Fruit fly (Drosophila melanogaster) whole organism, embryonic: ENCODE results near the gene ab.

ENCODE experiments used
- CG10274 ChIP-seq: fragments of 200-800 bp; sonication (Bioruptor generic); optimal IDR thresholded peaks from 3 replicates; lab custom pipeline; 2017; ENCODE audit warnings: missing biosample characterization, mild to moderate bottlenecking, missing genetic modification characterization
- CG10565 ChIP-seq: fragments of 200-800 bp; sonication (Bioruptor generic); optimal IDR thresholded peaks from 3 replicates; lab custom pipeline; 2016; ENCODE audit warnings: missing biosample characterization, mild to moderate bottlenecking, missing genetic modification characterization
- CG11247 ChIP-seq: fragments of 200-800 bp; sonication (Bioruptor generic); IDR thresholded peaks from 2 replicates; pipeline ENCODE4 v1.3.6; 2022; ENCODE audit warnings: missing biosample characterization, missing genetic modification characterization
- CG11560 ChIP-seq: fragments of 200-800 bp; sonication (Bioruptor generic); IDR thresholded peaks from 3 replicates; pipeline ENCODE4 v1.3.6; 2022; ENCODE audit warnings: missing biosample characterization, missing genetic modification characterization
- CG13287 ChIP-seq: fragments of 200-800 bp; sonication (Bioruptor generic); IDR thresholded peaks from 2 replicates; pipeline ENCODE4 v1.3.6; 2022; ENCODE audit warnings: missing biosample characterization, missing genetic modification characterization; ENCODE audit not compliant: partially characterized antibody
- CG13296 ChIP-seq: fragments of 200-800 bp; sonication (Bioruptor generic); optimal IDR thresholded peaks from 3 replicates; lab custom pipeline; 2018; ENCODE audit warnings: missing biosample characterization, mild to moderate bottlenecking, missing genetic modification characterization
- CG14050 ChIP-seq: fragments of 200-800 bp; sonication (Bioruptor generic); IDR thresholded peaks from 3 replicates; pipeline ENCODE4 v1.3.6; 2022; ENCODE audit warnings: missing biosample characterization, missing genetic modification characterization
- CG15514 ChIP-seq: fragments of 200-800 bp; sonication (Bioruptor generic); optimal IDR thresholded peaks from 3 replicates; lab custom pipeline; 2017; ENCODE audit warnings: missing biosample characterization, missing genetic modification characterization, mild to moderate bottlenecking, moderate library complexity, missing genetic modification reagents
- CG16779 ChIP-seq: fragments of 200-800 bp; sonication (Bioruptor generic); IDR thresholded peaks from 2 replicates; pipeline ENCODE4 v1.3.6; 2022; ENCODE audit warnings: missing biosample characterization, missing genetic modification characterization
- CG17359 ChIP-seq: fragments of 200-800 bp; sonication (Bioruptor generic); optimal IDR thresholded peaks from 3 replicates; lab custom pipeline; 2018; ENCODE audit warnings: missing biosample characterization, mild to moderate bottlenecking, missing genetic modification characterization, moderate library complexity
- CG18011 ChIP-seq: fragments of 200-800 bp; sonication (Bioruptor generic); optimal IDR thresholded peaks from 2 replicates; lab custom pipeline; 2017; ENCODE audit warnings: missing biosample characterization, missing genetic modification characterization, mild to moderate bottlenecking, moderate library complexity, missing genotype
- CG2875 ChIP-seq: fragments of 200-800 bp; sonication (Bioruptor generic); optimal IDR thresholded peaks from 2 replicates; lab custom pipeline; 2017; ENCODE audit warnings: missing biosample characterization, mild to moderate bottlenecking, missing genetic modification characterization, missing genetic modification reagents
- CG34422 ChIP-seq: fragments of 200-800 bp; sonication (Bioruptor generic); IDR thresholded peaks from 3 replicates; pipeline ENCODE4 v1.3.6; 2022; ENCODE audit warnings: missing biosample characterization, missing genetic modification characterization
- CG4282 ChIP-seq: fragments of 200-800 bp; sonication (Bioruptor generic); optimal IDR thresholded peaks from 2 replicates; lab custom pipeline; 2016; ENCODE audit warnings: missing biosample characterization, missing genetic modification characterization
- CG4360 ChIP-seq: fragments of 200-800 bp; sonication (Bioruptor generic); IDR thresholded peaks from 2 replicates; pipeline ENCODE4 v1.3.6; 2022; ENCODE audit warnings: missing biosample characterization, missing genetic modification characterization
- CG6175 ChIP-seq: fragments of 200-800 bp; sonication (Bioruptor generic); IDR thresholded peaks from 3 replicates; pipeline ENCODE4 v1.3.6; 2022; ENCODE audit warnings: missing biosample characterization, missing genetic modification characterization
- CG6654 ChIP-seq: fragments of 200-800 bp; sonication (Bioruptor generic); optimal IDR thresholded peaks from 2 replicates; lab custom pipeline; 2017; ENCODE audit warnings: missing biosample characterization, mild to moderate bottlenecking, missing genetic modification characterization
- CoRest ChIP-seq: fragments of 200-800 bp; sonication (Bioruptor generic); optimal IDR thresholded peaks from 3 replicates; lab custom pipeline; 2018; ENCODE audit warnings: missing biosample characterization, mild to moderate bottlenecking, missing genetic modification characterization, moderate library complexity
- CrebB ChIP-seq: fragments of 200-800 bp; sonication (Bioruptor generic); optimal IDR thresholded peaks from 3 replicates; lab custom pipeline; 2018; ENCODE audit warnings: missing biosample characterization, mild to moderate bottlenecking, missing genetic modification characterization
- HLH3B ChIP-seq: fragments of 200-800 bp; sonication (Bioruptor generic); IDR thresholded peaks from 2 replicates; pipeline ENCODE4 v1.3.6; 2022; ENCODE audit warnings: missing biosample characterization, missing genetic modification characterization
- Hey ChIP-seq: fragments of 200-800 bp; sonication (Bioruptor generic); optimal IDR thresholded peaks from 3 replicates; lab custom pipeline; 2018; ENCODE audit warnings: missing biosample characterization, mild to moderate bottlenecking, missing genetic modification characterization
- Kr ChIP-seq: fragments of 200-800 bp; sonication (Bioruptor generic); optimal IDR thresholded peaks from 2 replicates; lab custom pipeline; 2017; ENCODE audit warnings: missing biosample characterization, mild to moderate bottlenecking, missing genetic modification characterization
- Lpt ChIP-seq: fragments of >200 bp; optimal IDR thresholded peaks from 2 replicates; lab custom pipeline; 2018; ENCODE audit warnings: missing biosample characterization, missing genetic modification characterization
- Neu2 ChIP-seq: fragments of 200-800 bp; sonication (Bioruptor generic); optimal IDR thresholded peaks from 3 replicates; lab custom pipeline; 2016; ENCODE audit warnings: missing biosample characterization, missing genetic modification characterization, borderline replicate concordance
- Nf-YB ChIP-seq: fragments of 200-800 bp; sonication (Bioruptor generic); optimal IDR thresholded peaks from 3 replicates; lab custom pipeline; 2019; ENCODE audit warnings: missing biosample characterization, mild to moderate bottlenecking, missing genetic modification characterization, moderate library complexity
- Ravus ChIP-seq: fragments of 200-800 bp; sonication (Bioruptor generic); IDR thresholded peaks from 2 replicates; pipeline ENCODE4 v1.3.6; 2022; ENCODE audit warnings: missing biosample characterization, missing genetic modification characterization
- Sin3A ChIP-seq: fragments of >200 bp; optimal IDR thresholded peaks from 2 replicates; lab custom pipeline; 2018
- Sox100B ChIP-seq: fragments of 200-800 bp; sonication (Bioruptor generic); optimal IDR thresholded peaks from 3 replicates; lab custom pipeline; 2018; ENCODE audit warnings: missing biosample characterization, mild to moderate bottlenecking, missing genetic modification characterization
- Vsx1 ChIP-seq: fragments of 200-800 bp; sonication (Bioruptor generic); optimal IDR thresholded peaks from 2 replicates; lab custom pipeline; 2017; ENCODE audit warnings: missing biosample characterization, mild to moderate bottlenecking, missing genetic modification characterization, missing genetic modification reagents
- ac ChIP-seq: fragments of 200-800 bp; sonication (Bioruptor generic); optimal IDR thresholded peaks from 3 replicates; lab custom pipeline; 2017; ENCODE audit warnings: missing biosample characterization, mild to moderate bottlenecking, missing genetic modification characterization
- az2 ChIP-seq: fragments of 200-800 bp; sonication (Bioruptor generic); optimal IDR thresholded peaks from 3 replicates; lab custom pipeline; 2016; ENCODE audit warnings: missing biosample characterization, missing genetic modification characterization
- bbx ChIP-seq: fragments of 200-800 bp; sonication (Bioruptor generic); IDR thresholded peaks from 2 replicates; pipeline ENCODE4 v1.3.6; 2022; ENCODE audit warnings: missing biosample characterization, missing genetic modification characterization; ENCODE audit not compliant: partially characterized antibody
- bsh ChIP-seq, 2 experiments: fragments of 200-800 bp; sonication (Bioruptor generic); optimal IDR thresholded peaks; 2 replicates each; lab custom pipeline; 2017 to 2018; ENCODE audit warnings: mild to moderate bottlenecking in 2 of 2, missing biosample characterization in 2 of 2, missing genetic modification characterization in 2 of 2, moderate library complexity in 1 of 2
- caup ChIP-seq: fragments of 200-800 bp; sonication (Bioruptor generic); optimal IDR thresholded peaks from 3 replicates; lab custom pipeline; 2017; ENCODE audit warnings: missing biosample characterization, mild to moderate bottlenecking, missing genetic modification characterization, moderate library complexity; ENCODE audit not compliant: severe bottlenecking
- cwo ChIP-seq: fragments of 200-800 bp; sonication (Bioruptor generic); optimal IDR thresholded peaks from 3 replicates; lab custom pipeline; 2017; ENCODE audit warnings: missing biosample characterization, missing genetic modification characterization, mild to moderate bottlenecking, moderate library complexity, missing genetic modification reagents
- fd96Cb ChIP-seq: fragments of 200-800 bp; sonication (Bioruptor generic); optimal IDR thresholded peaks from 2 replicates; lab custom pipeline; 2018; ENCODE audit warnings: missing biosample characterization, mild to moderate bottlenecking, missing genetic modification characterization, moderate library complexity
- her ChIP-seq: fragments of 200-800 bp; sonication (Bioruptor generic); optimal IDR thresholded peaks from 2 replicates; lab custom pipeline; 2016; ENCODE audit warnings: missing biosample characterization, missing genetic modification characterization
- mam ChIP-seq: fragments of 200-800 bp; sonication (Bioruptor generic); optimal IDR thresholded peaks from 3 replicates; lab custom pipeline; 2016; ENCODE audit warnings: missing biosample characterization, missing genetic modification characterization
- nerfin-2 ChIP-seq: fragments of 200-800 bp; sonication (Bioruptor generic); IDR thresholded peaks from 2 replicates; pipeline ENCODE4 v1.3.6; 2022; ENCODE audit warnings: missing biosample characterization, missing genetic modification characterization; ENCODE audit not compliant: partially characterized antibody
- oc ChIP-seq: fragments of 200-800 bp; sonication (Bioruptor generic); optimal IDR thresholded peaks from 2 replicates; lab custom pipeline; 2018; ENCODE audit warnings: missing biosample characterization, mild to moderate bottlenecking, missing genetic modification characterization, moderate library complexity
- otp ChIP-seq: fragments of 200-800 bp; sonication (Bioruptor generic); IDR thresholded peaks from 3 replicates; pipeline ENCODE4, ENCODE4 v1.3.6; 2022; ENCODE audit warnings: missing biosample characterization, missing genetic modification characterization
- pita ChIP-seq: fragments of 200-800 bp; sonication (Bioruptor generic); optimal IDR thresholded peaks from 2 replicates; lab custom pipeline; 2017; ENCODE audit warnings: missing biosample characterization, mild to moderate bottlenecking, missing genetic modification characterization
- pnt ChIP-seq: fragments of 200-800 bp; sonication (Bioruptor generic); optimal IDR thresholded peaks from 3 replicates; lab custom pipeline; 2016; ENCODE audit warnings: missing biosample characterization, missing genetic modification characterization
- prd ChIP-seq, 3 experiments: fragments of >200 bp in 2 of 3; fragments of 200-800 bp in 1 of 3; sonication (Bioruptor generic) in 1 of 3; optimal IDR thresholded peaks in 2 of 3; IDR thresholded peaks in 1 of 3; 2 replicates in 2 of 3; 3 replicates in 1 of 3; pipeline versions ENCODE4 v1.3.6 to Lab custom; 2017 to 2022; ENCODE audit warnings: missing biosample characterization in 1 of 3, missing genetic modification characterization in 1 of 3
- pzg ChIP-seq: fragments of 200-800 bp; sonication (Bioruptor generic); optimal IDR thresholded peaks from 3 replicates; lab custom pipeline; 2018; ENCODE audit warnings: missing biosample characterization, mild to moderate bottlenecking, missing genetic modification characterization, moderate library complexity
- ro ChIP-seq: fragments of 200-800 bp; sonication (Bioruptor generic); IDR thresholded peaks from 2 replicates; pipeline ENCODE4 v1.3.6; 2022; ENCODE audit warnings: missing biosample characterization, missing genetic modification characterization
- stwl ChIP-seq: fragments of 200-800 bp; sonication (Bioruptor generic); optimal IDR thresholded peaks from 3 replicates; lab custom pipeline; 2018; ENCODE audit warnings: missing biosample characterization, mild to moderate bottlenecking, missing genetic modification characterization, moderate library complexity
- sug ChIP-seq: fragments of 200-800 bp; optimal IDR thresholded peaks from 2 replicates; lab custom pipeline; 2019; ENCODE audit warnings: missing biosample characterization, mild to moderate bottlenecking, missing genetic modification characterization, moderate library complexity
- zen2 ChIP-seq: fragments of 200-800 bp; sonication (Bioruptor generic); IDR thresholded peaks from 3 replicates; pipeline ENCODE4 v1.3.6; 2022; ENCODE audit warnings: missing biosample characterization, missing genetic modification characterization; ENCODE audit not compliant: partially characterized antibody

Gene ab

DNA sequence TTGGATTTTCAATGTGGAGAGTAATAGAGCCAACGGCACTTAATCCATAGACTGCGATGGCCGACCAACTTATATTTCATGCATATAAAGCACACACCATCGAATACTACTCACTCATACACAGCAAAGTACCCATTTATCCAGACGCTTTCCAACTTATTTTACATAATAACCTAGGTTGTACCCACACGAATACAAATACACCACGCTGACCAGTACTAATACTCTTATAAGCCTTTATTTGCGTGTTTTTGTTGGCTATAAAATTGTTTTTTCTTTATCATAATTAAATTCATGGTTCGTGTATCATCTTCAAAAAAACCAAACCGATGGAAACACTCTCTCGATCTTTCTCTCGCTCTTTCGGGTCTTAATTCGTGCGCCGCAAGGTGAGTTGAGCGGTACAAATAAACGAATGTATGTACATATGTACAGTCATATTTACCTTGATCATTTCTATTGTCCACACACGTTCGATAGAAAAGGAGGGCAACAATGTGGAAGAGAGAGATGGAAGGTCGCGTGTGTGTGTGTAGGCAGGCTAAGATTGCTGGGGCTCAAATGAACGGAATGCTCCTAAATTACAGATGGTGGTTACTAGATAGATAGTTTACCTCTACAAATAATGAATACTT lies 3.8 kb upstream of the ab start (continued):
- TF ChIP-seq CG4360 (GFP tag; lab: Robert Waterston, UW) (peak; percentile 23; the same call in 1 of the 2 replicates), Nf-YB (peak; percentile 77), CG17359 (tag; lab: Kevin White, UChicago) (no peak), prd (optimal IDR thresholded peaks at IDR 0.05; lab: Kevin White, UChicago) (no peak), prd (GFP tag; IDR thresholded peaks at IDR 0.05; lab: Robert Waterston, UW) (0 out of 3 replicates have a peak, but pooled peaks have one; percentile 25), ac (GFP tag; lab: Kevin White, UChicago) (peak; percentile 64), CG18011 (GFP tag; lab: Kevin White, UChicago) (no peak), pita (GFP tag; lab: Kevin White, UChicago) (no peak), CG16779 (GFP tag; lab: Robert Waterston, UW) (no peak), CG15514 (GFP tag; lab: Kevin White, UChicago) (no peak), CG6654 (GFP tag; lab: Kevin White, UChicago) (no peak), her (GFP tag; lab: Kevin White, UChicago) (no peak), CG34422 (GFP tag; lab: Robert Waterston, UW) (no peak), bsh (GFP tag; optimal IDR thresholded peaks at IDR 0.05; lab: Kevin White, UChicago) (peak in 1 of 2 experiments; percentile 48), ro (no peak), CG10565 (GFP tag; lab: Kevin White, UChicago) (no peak), CoRest (tag; lab: Kevin White, UChicago) (peak; percentile 25), fd96Cb (tag; lab: Kevin White, UChicago) (no peak), az2 (no peak), CG13296 (GFP tag; lab: Kevin White, UChicago) (no peak), cwo (GFP tag; lab: Kevin White, UChicago) (no peak), pnt (GFP tag; lab: Kevin White, UChicago) (no peak), CG11560 (tag; lab: Robert Waterston, UW) (no peak), Sin3A (lab: Kevin White, UChicago) (no peak), Sox100B (GFP tag; lab: Kevin White, UChicago) (no peak), CG2875 (GFP tag; lab: Kevin White, UChicago) (peak; percentile 36), oc (tag; lab: Kevin White, UChicago) (peak; percentile 86), mam (GFP tag; lab: Kevin White, UChicago) (no peak), CG10274 (GFP tag; lab: Kevin White, UChicago) (no peak), caup (peak; percentile 14), bbx (GFP tag; lab: Robert Waterston, UW) (no peak), zen2 (GFP tag; lab: Robert Waterston, UW) (no peak), Vsx1 (peak; percentile 18), stwl (tag; lab: Kevin White, UChicago) (no peak), Hey (tag; lab: Kevin White, UChicago) (no peak), CG11247 (GFP tag; lab: Robert Waterston, UW) (no peak), nerfin-2 (GFP tag; lab: Robert Waterston, UW) (no peak), CG13287 (GFP tag; lab: Robert Waterston, UW) (no peak), CrebB (peak; percentile 18), Kr (GFP tag; lab: Kevin White, UChicago) (peak; percentile 62), Neu2 (GFP tag; lab: Kevin White, UChicago) (no peak), CG14050 (GFP tag; lab: Robert Waterston, UW) (no peak), Lpt (GFP tag; lab: Kevin White, UChicago) (no peak), pzg (GFP tag; lab: Kevin White, UChicago) (no peak), CG4282 (GFP tag; lab: Kevin White, UChicago) (no peak), sug (tag; lab: Kevin White, UChicago) (peak; percentile 4), otp (GFP tag; lab: Robert Waterston, UW) (peak; percentile 69; the same call in 2 of the 3 replicates), CG6175 (no peak), HLH3B (no peak), Ravus (GFP tag; lab: Robert Waterston, UW) (no peak)
